Fruit fly (Drosophila melanogaster) whole organism, prepupa: Measurements from ENCODE around the gene eIF4E1.

Experiments used
- Met ChIP-seq: fragments of 200-800 bp; sonication (Bioruptor generic); optimal IDR thresholded peaks from 3 replicates; lab custom pipeline; 2016; ENCODE audit warnings: missing biosample characterization, missing genetic modification characterization
- fd59A ChIP-seq: fragments of 200-800 bp; sonication (Bioruptor generic); optimal IDR thresholded peaks from 2 replicates; lab custom pipeline; 2017; ENCODE audit warnings: missing biosample characterization, mild to moderate bottlenecking, missing genetic modification characterization, missing genetic modification reagents

DNA sequence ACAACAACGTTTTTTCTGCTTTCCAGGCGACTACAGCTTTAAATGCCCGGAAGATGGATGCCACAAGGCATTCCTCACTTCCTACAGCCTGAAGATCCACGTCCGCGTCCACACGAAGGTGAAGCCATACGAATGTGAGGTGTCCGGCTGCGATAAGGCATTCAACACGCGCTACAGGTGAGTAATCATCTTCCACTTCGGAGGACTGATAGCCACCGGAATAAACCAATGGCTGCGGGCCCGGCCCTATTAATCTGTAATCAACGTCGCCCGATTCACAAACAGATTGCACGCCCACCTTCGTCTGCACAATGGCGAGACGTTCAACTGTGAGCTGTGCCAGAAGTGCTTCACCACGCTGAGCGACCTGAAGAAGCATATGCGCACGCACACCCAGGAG is 33.6 kb upstream of the eIF4E1 start:
- TF ChIP-seq fd59A (GFP tag; lab: Kevin White, UChicago), result no peak
- TF ChIP-seq Met (GFP tag; lab: Kevin White, UChicago), result no peak
